Fruit fly (Drosophila melanogaster) Kc167 (cell line): ENCODE data around the gene CG42450.

Experiments used
- Myc ChIP-seq: fragments of >200 bp; optimal IDR thresholded peaks from 2 replicates; lab custom pipeline; 2017; ENCODE audit warnings: missing external identifiers
- Sin3A ChIP-seq: fragments of >200 bp; optimal IDR thresholded peaks from 2 replicates; lab custom pipeline; 2018; ENCODE audit warnings: missing external identifiers
- h ChIP-seq: fragments of >200 bp; optimal IDR thresholded peaks from 3 replicates; lab custom pipeline; 2018; ENCODE audit warnings: missing external identifiers
- insv ChIP-seq: fragments of >200 bp; optimal IDR thresholded peaks from 3 replicates; lab custom pipeline; 2018; ENCODE audit warnings: missing external identifiers
- psq ChIP-seq: fragments of >200 bp; optimal IDR thresholded peaks from 2 replicates; lab custom pipeline; 2017; ENCODE audit warnings: missing external identifiers
- ttk ChIP-seq: sonication (Bioruptor generic); optimal IDR thresholded peaks from 2 replicates; lab custom pipeline; 2017; ENCODE audit warnings: missing external identifiers

DNA sequence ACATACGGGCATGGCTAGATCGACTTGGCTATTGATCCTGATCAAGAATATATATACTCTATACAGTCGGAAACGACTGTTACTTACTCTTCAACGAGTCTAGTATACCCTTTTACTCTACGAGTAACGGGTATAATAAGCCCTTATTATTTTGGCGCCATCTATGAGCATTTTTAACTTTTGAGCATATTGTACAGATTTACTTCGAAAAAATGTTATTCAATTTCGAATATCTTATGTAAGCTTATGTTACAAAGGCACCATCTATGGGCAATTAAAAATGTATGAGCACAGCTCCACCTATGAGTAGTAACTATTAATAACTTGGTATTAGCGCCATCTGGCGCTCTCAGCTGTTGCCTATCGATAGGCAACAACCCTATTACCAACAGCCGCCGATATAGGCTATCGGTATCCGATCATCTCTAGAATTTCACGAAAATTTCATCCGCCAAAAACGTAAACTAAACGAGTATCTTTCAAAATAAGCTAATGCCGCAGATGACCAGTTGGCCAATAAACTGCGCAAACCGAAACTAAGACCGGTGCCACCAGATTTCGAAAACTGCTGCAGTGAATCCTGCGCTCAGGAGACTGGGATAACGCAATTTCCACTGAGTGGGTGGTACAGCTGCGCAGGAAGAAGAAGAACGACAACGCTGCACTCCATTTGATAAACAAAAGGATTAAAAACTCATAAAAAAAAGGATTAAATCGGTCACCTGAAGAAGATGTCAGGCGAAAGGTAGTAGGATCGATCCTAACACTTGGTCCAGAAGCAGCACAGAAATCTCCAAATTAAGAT, 30.3 kb downstream of the CG42450 start, which contains the start of gene htk:
- TF ChIP-seq psq (no peak), h (lab: Kevin White, UChicago) (no peak), Sin3A (lab: Kevin White, UChicago) (no peak), ttk (lab: Kevin White, UChicago) (no peak), Myc (lab: Kevin White, UChicago) (no peak), insv (lab: Kevin White, UChicago) (no peak)
